Worm (Caenorhabditis elegans): ENCODE data around the gene unc-26.

Gene unc-26

DNA sequence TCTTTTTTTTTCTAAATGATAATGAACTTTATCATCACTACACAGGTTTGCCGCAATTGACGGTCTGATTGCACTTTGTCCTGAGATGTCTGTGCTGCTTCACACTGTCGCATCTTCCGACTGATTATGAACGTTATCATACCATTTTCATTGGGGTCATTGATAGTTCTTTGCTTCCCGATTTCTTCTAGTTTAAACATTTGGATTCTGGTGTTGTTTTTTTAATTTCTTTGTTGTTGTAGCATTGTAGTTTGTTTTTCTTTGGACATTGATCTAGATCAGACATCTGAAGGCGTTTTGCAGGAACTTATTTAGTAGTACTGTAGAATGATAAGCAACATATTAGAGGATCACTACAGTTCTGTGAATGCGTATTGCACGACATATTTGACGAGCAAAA lies 46.5 kb upstream of the unc-26 start (continued):
- no peak for TF ChIP-seq lin-35 (GFP tag; optimal IDR thresholded peaks at IDR 0.05)
- no peak for TF ChIP-seq unc-62 (GFP tag; optimal IDR thresholded peaks at IDR 0.05)
- no peak for TF ChIP-seq gei-17 (GFP tag; optimal IDR thresholded peaks at IDR 0.05)
- no peak for TF ChIP-seq lag-1 (GFP tag; IDR thresholded peaks at IDR 0.05)
- no peak for TF ChIP-seq ceh-27 (GFP tag; optimal IDR thresholded peaks at IDR 0.05)
- TF ChIP-seq hlh-12 (tag; optimal IDR thresholded peaks at IDR 0.05): no peak
- TF ChIP-seq ztf-6 (GFP tag; IDR thresholded peaks at IDR 0.05): no peak
- peak; percentile 85 for TF ChIP-seq repo-1 (tag; optimal IDR thresholded peaks at IDR 0.05)
- TF ChIP-seq aptf-2 (GFP tag; conservative IDR thresholded peaks at IDR 0.05): no peak
- TF ChIP-seq hsf-1 (GFP tag; IDR thresholded peaks at IDR 0.05): peak; percentile 51; the same call in 1 of the 2 replicates
- no peak for TF ChIP-seq zim-3 (tag; optimal IDR thresholded peaks at IDR 0.05)
- TF ChIP-seq lin-26 (GFP tag; IDR thresholded peaks at IDR 0.05): peak; percentile 65; the same call in 1 of the 2 replicates
- TF ChIP-seq F33H1.4 (GFP tag; IDR thresholded peaks at IDR 0.05): 0 out of 2 replicates have a peak, but pooled peaks have one; percentile 14
- no peak for TF ChIP-seq mxl-1 (tag; optimal IDR thresholded peaks at IDR 0.05)
- TF ChIP-seq atf-7 (tag; optimal IDR thresholded peaks at IDR 0.05): peak; percentile 60
- TF ChIP-seq ztf-25 (GFP tag; IDR thresholded peaks at IDR 0.05): no peak
- TF ChIP-seq chd-7 (tag; optimal IDR thresholded peaks at IDR 0.05): peak; percentile 76
- TF ChIP-seq T07F8.4 (tag; optimal IDR thresholded peaks at IDR 0.05): no peak
- no peak for TF ChIP-seq snpc-3.4 (tag; optimal IDR thresholded peaks at IDR 0.05)
- no peak for TF ChIP-seq hlh-26 (GFP tag; conservative IDR thresholded peaks at IDR 0.05)
- TF ChIP-seq egl-44 (GFP tag; IDR thresholded peaks at IDR 0.05): 0 out of 2 replicates have a peak, but pooled peaks have one; percentile 49
- no peak for TF ChIP-seq snpc-4 (GFP tag; optimal IDR thresholded peaks at IDR 0.05)
- TF ChIP-seq snpc-4 (tag; optimal IDR thresholded peaks at IDR 0.05): peak in 2 of 4 experiments; percentile 5 to 53
- peak; percentile 74 for TF ChIP-seq tbx-9 (tag; optimal IDR thresholded peaks at IDR 0.05; ENCODE audit: borderline replicate concordance)
- TF ChIP-seq F52B5.7 (tag; optimal IDR thresholded peaks at IDR 0.05): peak; percentile 34
- no peak for TF ChIP-seq F55B11.4 (tag; optimal IDR thresholded peaks at IDR 0.05; ENCODE audit: borderline replicate concordance, insufficient read depth)
- peak; percentile 31 for TF ChIP-seq lin-54 (GFP tag; optimal IDR thresholded peaks at IDR 0.05)
- no peak for TF ChIP-seq dpff-1 (tag; optimal IDR thresholded peaks at IDR 0.05)
- peak; percentile 36 for TF ChIP-seq hrde-1 (tag; optimal IDR thresholded peaks at IDR 0.05; ENCODE audit: borderline replicate concordance)
- TF ChIP-seq unc-130 (GFP tag; optimal IDR thresholded peaks at IDR 0.05): no peak
- TF ChIP-seq ztf-26 (tag; optimal IDR thresholded peaks at IDR 0.05): peak; percentile 16
- TF ChIP-seq C06A6.2 (GFP tag; conservative IDR thresholded peaks at IDR 0.05): peak; percentile 68
- TF ChIP-seq B0336.3 (GFP tag; IDR thresholded peaks at IDR 0.05): peak; percentile 80
- no peak for TF ChIP-seq F57C9.4 (tag; optimal IDR thresholded peaks at IDR 0.05)
- peak; percentile 10; the same call in 1 of the 2 replicates for TF ChIP-seq hmg-1.2 (GFP tag; IDR thresholded peaks at IDR 0.05)
- no peak for TF ChIP-seq efl-1 (GFP tag; optimal IDR thresholded peaks at IDR 0.05)
- TF ChIP-seq nfya-1 (tag; optimal IDR thresholded peaks at IDR 0.05; ENCODE audit: borderline replicate concordance, insufficient read depth): no peak
- no peak for TF ChIP-seq ceh-79 (tag; optimal IDR thresholded peaks at IDR 0.05)
- peak; percentile 59 for TF ChIP-seq ets-4 (GFP tag; optimal IDR thresholded peaks at IDR 0.05)
- TF ChIP-seq zfh-2 (GFP tag; conservative IDR thresholded peaks at IDR 0.05): no peak
- TF ChIP-seq rec-8 (tag; optimal IDR thresholded peaks at IDR 0.05): no peak
- no peak for TF ChIP-seq egrh-3 (GFP tag; IDR thresholded peaks at IDR 0.05)
